Worm (Caenorhabditis elegans) whole organism, midembryonic: ENCODE data around the gene ttr-14.
A peak's percentile ranks its signal among the peaks of the same experiment; 100 is the strongest.

ENCODE experiments used
- T22C8.4 ChIP-seq: fragments of 200-800 bp; sonication (Bioruptor generic); IDR thresholded peaks from 2 replicates; pipeline ENCODE4 v1.3.6; 2022; ENCODE audit warnings: missing genetic modification characterization, missing compliant biosample characterization
- cog-1 ChIP-seq: sonication (generic microtip); optimal IDR thresholded peaks from 2 replicates; lab custom pipeline; 2016; ENCODE audit warnings: missing genetic modification characterization, missing compliant biosample characterization
- flt-1 ChIP-seq: fragments of 200-800 bp; sonication (Bioruptor generic); IDR thresholded peaks from 2 replicates; pipeline ENCODE4 v1.3.6; 2022; ENCODE audit warnings: missing genetic modification characterization, missing compliant biosample characterization
- klf-2 ChIP-seq: fragments of 200-800 bp; sonication (Bioruptor generic); conservative IDR thresholded peaks from 2 replicates; pipeline ENCODE4 v1.3.6; 2022; ENCODE audit warnings: missing genetic modification reagents, missing genetic modification characterization, missing compliant biosample characterization
- med-1 ChIP-seq: sonication (generic microtip); optimal IDR thresholded peaks from 2 replicates; lab custom pipeline; 2017; ENCODE audit warnings: missing genetic modification characterization, mild to moderate bottlenecking, missing compliant biosample characterization, antibody characterized with exemption, missing genetic modification reagents; ENCODE audit not compliant: insufficient read depth
- ref-1 ChIP-seq: fragments of 200-800 bp; sonication (Bioruptor generic); conservative IDR thresholded peaks from 2 replicates; pipeline ENCODE4 v1.3.6; 2022; ENCODE audit warnings: missing genetic modification reagents, missing genetic modification characterization, missing compliant biosample characterization
- tab-1 ChIP-seq: fragments of 200-800 bp; sonication (Bioruptor generic); IDR thresholded peaks from 2 replicates; pipeline ENCODE4 v1.3.6; 2022; ENCODE audit warnings: missing genetic modification characterization, missing compliant biosample characterization
- ztf-23 ChIP-seq: fragments of 200-800 bp; sonication (Bioruptor generic); IDR thresholded peaks from 2 replicates; pipeline ENCODE4 v1.3.6; 2022; ENCODE audit warnings: missing genetic modification reagents, missing genetic modification characterization, missing compliant biosample characterization
- ztf-29 ChIP-seq: fragments of 200-800 bp; sonication (Bioruptor generic); IDR thresholded peaks from 2 replicates; pipeline ENCODE4 v1.3.6; 2022; ENCODE audit warnings: missing genetic modification reagents, missing genetic modification characterization, missing compliant biosample characterization

Gene ttr-14

DNA sequence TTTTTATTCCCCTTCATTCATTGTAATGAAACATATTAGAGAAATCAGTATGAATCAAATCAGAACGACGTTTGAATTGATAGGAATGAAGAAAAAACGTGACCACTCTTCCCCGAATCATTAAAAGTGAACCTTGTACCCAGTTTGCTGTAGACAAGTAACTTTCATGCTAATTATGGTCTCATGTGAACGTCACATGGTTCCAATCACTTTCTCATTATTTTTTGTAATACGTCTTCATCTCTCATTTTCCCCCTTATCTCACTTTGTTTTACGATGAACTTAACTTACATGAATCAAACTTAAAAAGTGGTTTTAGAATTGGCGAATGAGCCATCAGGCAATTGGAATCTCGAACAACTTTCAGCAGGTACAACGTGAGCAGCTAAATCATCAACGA lies 14.5 kb upstream of the ttr-14 start:
- TF ChIP-seq ztf-29 (GFP tag; lab: Robert Waterston, UW) (no peak), klf-2 (GFP tag; lab: Robert Waterston, UW) (no peak), ref-1 (no peak)

DNA sequence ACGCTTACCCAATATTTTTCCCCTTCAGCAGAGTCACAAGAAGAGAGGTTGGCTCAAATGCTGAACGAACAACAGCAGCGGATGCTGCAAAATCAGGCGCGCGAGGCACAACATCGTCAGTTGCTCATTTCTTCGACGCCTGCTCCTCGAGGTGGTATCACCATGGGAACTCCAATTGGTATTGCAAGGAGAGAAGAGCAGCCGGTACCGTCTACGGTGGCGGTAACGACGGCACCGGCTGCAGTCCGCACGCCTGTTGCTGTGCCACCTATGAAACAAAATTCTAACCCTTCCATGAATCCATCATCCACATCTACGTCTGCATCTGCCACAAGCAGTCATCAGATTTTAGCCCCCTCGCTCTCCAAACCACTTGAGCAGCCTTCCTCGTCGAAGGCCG lies 12.4 kb upstream of the ttr-14 start:
- TF ChIP-seq ztf-29 (GFP tag; lab: Robert Waterston, UW) (no peak), flt-1 (GFP tag; lab: Robert Waterston, UW) (0 out of 2 replicates have a peak, but pooled peaks have one; percentile 25)

DNA sequence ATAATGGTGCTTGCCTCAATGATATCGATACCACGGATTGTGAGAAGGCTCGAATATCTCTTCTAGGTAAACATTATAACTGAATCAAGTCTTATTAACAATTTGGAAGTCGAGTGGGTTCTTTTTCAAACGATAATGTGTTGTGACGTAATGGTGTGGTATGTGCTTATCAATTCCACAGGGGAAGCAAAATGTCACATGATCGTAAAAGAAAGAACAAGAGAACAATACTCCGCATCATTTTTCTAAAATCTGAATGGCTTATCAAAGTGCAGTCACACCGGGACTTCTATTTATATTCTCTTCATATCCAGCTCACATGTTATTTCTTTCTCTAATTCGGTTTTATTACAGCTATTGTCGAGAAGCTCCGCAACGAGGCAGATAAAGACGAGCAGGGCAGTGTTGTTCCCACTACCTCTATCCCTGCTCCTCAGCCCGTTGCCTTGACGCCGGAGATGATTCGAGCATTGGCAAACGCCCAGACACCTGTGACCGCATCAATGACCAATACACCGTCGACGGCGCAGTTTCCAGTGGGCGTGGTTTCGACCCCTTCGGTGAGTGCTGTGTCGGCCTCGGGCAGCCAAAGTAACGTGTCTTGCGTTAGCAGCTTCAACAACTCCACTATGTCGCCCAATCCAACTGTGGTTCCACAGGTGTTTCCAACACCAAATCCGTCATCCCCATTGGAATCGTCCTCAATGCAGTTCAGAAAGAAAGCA lies 6.6 kb upstream of the ttr-14 start:
- TF ChIP-seq tab-1 (GFP tag; lab: Robert Waterston, UW): no peak
- no peak for TF ChIP-seq ztf-29 (GFP tag; lab: Robert Waterston, UW)
- no peak for TF ChIP-seq ref-1
- TF ChIP-seq cog-1 (tag; lab: Kevin White, UChicago): no peak
- no peak for TF ChIP-seq med-1
- no peak for TF ChIP-seq flt-1 (GFP tag; lab: Robert Waterston, UW)
- TF ChIP-seq T22C8.4: no peak
- no peak for TF ChIP-seq ztf-23 (GFP tag; lab: Robert Waterston, UW)
- TF ChIP-seq klf-2 (GFP tag; lab: Robert Waterston, UW): no peak

DNA sequence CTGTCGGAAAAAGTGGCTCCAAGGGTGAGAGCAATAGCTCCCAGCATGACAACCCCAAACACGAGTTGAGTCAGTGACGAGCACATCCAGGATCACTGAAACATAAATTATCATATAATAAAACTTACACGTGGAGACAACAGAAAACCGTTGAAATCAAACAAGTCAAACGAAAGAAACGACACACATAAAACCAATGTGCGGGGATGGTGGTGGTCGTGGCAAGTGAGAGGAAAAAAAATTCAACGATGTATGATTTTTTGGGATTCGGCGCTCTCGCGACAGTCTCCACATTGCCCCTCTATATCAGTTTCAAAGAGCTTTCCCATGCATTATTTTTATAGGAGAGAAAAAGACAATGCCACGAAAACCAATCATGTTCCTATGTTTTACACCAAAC lies 3.5 kb upstream of the ttr-14 start, which contains the start of gene clc-4:
Gene clc-4 (minus strand): TSS at position 101 of the 400 bp plus-strand sequence.
- TF ChIP-seq ref-1 (no peak), T22C8.4 (no peak), flt-1 (GFP tag; lab: Robert Waterston, UW) (no peak), med-1 (no peak), klf-2 (GFP tag; lab: Robert Waterston, UW) (no peak)

DNA sequence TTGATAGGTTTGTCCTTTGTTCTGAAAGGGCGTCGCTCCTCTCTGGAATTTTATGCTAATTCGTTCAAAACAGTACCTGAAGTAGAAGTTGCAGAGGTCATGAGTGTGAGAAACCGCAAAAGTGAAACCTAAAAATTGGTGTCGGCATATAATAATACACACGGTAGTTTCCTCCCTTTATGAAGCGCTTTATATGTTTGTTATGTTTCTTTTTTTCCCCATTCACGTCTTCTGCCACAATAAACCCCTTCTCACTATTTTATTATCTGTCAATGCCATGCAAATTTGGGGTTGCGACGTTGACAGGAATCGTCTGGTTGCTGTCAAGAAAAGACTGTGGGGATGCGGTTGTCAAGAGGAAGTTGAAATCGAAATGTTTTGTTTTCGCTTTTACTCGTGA lies 5.1 kb downstream of the ttr-14 start, which contains the start of gene vap-2:
Gene vap-2 (minus strand): TSS at position 101 of the 400 bp plus-strand sequence.
- TF ChIP-seq med-1 (no peak), tab-1 (GFP tag; lab: Robert Waterston, UW) (no peak), flt-1 (GFP tag; lab: Robert Waterston, UW) (no peak), cog-1 (tag; lab: Kevin White, UChicago) (no peak), ref-1 (no peak), T22C8.4 (no peak), ztf-29 (GFP tag; lab: Robert Waterston, UW) (no peak), klf-2 (GFP tag; lab: Robert Waterston, UW) (no peak), ztf-23 (GFP tag; lab: Robert Waterston, UW) (no peak)

DNA sequence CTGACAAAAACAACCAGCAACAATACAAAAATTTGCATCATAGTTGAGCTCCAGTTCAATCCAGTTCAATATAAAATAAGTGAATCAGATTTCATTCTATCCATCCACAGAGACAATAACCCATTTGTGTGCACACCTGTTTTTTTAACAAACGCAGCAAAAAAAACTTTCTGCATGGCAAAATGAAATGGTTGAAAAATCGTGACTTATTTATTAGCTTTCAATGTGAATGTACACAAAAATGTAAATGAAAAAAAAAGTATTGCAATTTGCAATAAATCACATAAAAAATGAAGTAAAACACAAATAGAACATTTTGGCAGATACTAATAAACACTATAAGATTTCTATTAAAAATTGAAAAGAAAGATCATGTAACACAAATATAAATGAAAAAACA lies 7.3 kb downstream of the ttr-14 start, which contains the start of gene T05A10.6:
Gene T05A10.6 (minus strand): TSS at position 101 of the 400 bp plus-strand sequence.
- TF ChIP-seq ztf-29 (GFP tag; lab: Robert Waterston, UW) (no peak), cog-1 (tag; lab: Kevin White, UChicago) (no peak), klf-2 (GFP tag; lab: Robert Waterston, UW) (no peak), T22C8.4 (no peak), med-1 (no peak), ref-1 (no peak), ztf-23 (GFP tag; lab: Robert Waterston, UW) (no peak), flt-1 (GFP tag; lab: Robert Waterston, UW) (no peak), tab-1 (GFP tag; lab: Robert Waterston, UW) (no peak)

DNA sequence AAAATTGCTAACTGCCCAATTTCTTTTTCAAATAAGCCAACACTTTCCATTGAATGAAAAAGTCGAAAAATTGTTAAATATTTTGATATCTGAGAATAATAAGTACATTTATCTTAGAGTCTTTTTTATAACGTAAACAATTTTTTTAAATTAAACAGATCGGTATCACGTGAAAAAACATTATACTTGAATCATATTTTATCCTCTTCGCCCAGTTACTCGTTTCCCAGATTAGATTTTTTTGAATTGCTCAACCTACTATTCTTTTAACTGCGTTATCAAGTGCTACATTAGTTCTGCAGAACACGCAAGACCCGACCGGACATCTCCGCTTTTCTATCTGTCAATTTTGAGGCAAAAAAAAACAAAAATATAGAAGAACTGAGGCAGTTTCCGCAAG lies 17.1 kb downstream of the ttr-14 start, which contains the start of gene F31B12.4:
Gene F31B12.4 (plus strand): TSS at position 301 of the 400 bp plus-strand sequence.
- TF ChIP-seq ztf-29 (GFP tag; lab: Robert Waterston, UW) (no peak), tab-1 (GFP tag; lab: Robert Waterston, UW) (no peak), flt-1 (GFP tag; lab: Robert Waterston, UW) (no peak), ztf-23 (GFP tag; lab: Robert Waterston, UW) (no peak), med-1 (no peak), ref-1 (no peak), T22C8.4 (no peak), klf-2 (GFP tag; lab: Robert Waterston, UW) (no peak), cog-1 (tag; lab: Kevin White, UChicago) (no peak)

DNA sequence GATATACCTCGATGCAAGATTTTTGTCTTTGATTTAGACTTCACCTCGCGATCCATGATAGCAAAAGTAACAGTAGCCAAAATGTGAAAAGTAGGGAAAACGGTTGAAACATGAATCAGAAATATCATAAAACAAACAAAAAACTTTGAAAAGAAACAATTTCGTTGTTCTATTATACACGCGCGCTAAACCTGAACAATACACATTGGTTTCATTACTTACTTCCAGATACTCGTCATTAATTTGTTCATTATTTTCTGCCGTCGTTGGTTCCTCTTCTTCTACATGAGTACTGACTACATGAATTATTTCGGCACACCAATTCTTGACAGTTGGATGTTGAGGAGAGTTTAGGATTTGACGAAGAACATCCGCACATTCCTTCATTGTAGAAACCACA lies 33.2 kb downstream of the ttr-14 start, which contains the start of gene F31B12.3:
Gene F31B12.3 (minus strand): TSS at position 101 of the 400 bp plus-strand sequence.
- TF ChIP-seq T22C8.4: no peak
- no peak for TF ChIP-seq med-1
- TF ChIP-seq cog-1 (tag; lab: Kevin White, UChicago): no peak
- no peak for TF ChIP-seq ztf-29 (GFP tag; lab: Robert Waterston, UW)
- no peak for TF ChIP-seq ztf-23 (GFP tag; lab: Robert Waterston, UW)
- TF ChIP-seq flt-1 (GFP tag; lab: Robert Waterston, UW): no peak
- TF ChIP-seq klf-2 (GFP tag; lab: Robert Waterston, UW): no peak
- no peak for TF ChIP-seq tab-1 (GFP tag; lab: Robert Waterston, UW)

DNA sequence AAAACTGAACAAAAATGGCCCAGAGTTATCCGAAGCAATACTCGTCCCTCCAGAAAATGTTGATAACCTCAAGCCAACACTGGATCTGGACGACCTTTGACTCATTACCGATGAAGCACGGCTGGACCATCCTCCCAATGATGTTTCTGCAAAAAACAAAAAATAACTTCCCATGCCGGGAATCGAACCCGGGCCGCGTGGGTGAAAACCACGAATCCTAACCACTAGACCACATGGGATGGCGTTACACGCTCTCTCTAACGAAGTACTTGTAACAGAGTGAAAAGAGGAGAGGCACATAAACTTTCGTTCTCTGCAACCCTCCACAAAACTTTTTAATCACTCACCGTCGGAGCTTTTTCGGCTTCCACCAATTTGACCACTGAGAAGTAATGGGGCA lies 33.9 kb downstream of the ttr-14 start:
- peak; percentile 85 for TF ChIP-seq flt-1 (GFP tag; lab: Robert Waterston, UW)
- no peak; the same call in 1 of the 2 replicates for TF ChIP-seq tab-1 (GFP tag; lab: Robert Waterston, UW)
- peak; percentile 86 for TF ChIP-seq ztf-23 (GFP tag; lab: Robert Waterston, UW)
- peak; percentile 69 for TF ChIP-seq ref-1
- TF ChIP-seq ztf-29 (GFP tag; lab: Robert Waterston, UW): peak; percentile 70
- peak; percentile 58; the same call in 1 of the 2 replicates for TF ChIP-seq klf-2 (GFP tag; lab: Robert Waterston, UW)
- TF ChIP-seq cog-1 (tag; lab: Kevin White, UChicago): peak; percentile 11
- TF ChIP-seq T22C8.4: peak; percentile 72; the same call in 1 of the 2 replicates
- TF ChIP-seq med-1: peak; percentile 12

DNA sequence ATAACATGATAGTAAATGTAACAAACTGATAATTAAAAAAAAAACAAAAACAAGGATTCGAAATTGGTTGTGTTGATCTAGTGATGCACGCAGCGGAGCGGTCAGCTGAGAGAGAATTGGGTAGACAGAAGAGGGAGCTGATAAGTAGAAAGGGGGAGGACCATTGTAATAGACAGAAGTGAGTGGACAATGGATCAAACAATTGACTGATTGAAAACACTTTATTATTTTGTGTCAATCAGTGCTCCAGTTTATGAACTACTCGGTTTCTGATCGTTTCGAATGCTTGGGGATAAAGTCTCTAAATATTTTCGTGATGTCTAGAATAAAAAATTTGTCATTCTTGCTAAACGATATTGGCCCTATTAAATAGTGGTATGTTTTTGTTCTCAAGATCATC lies 47.3 kb downstream of the ttr-14 start:
- TF ChIP-seq tab-1 (GFP tag; lab: Robert Waterston, UW) (no peak), klf-2 (GFP tag; lab: Robert Waterston, UW) (no peak), med-1 (no peak), flt-1 (GFP tag; lab: Robert Waterston, UW) (no peak), T22C8.4 (no peak), ztf-29 (GFP tag; lab: Robert Waterston, UW) (no peak), ztf-23 (GFP tag; lab: Robert Waterston, UW) (no peak), ref-1 (no peak), cog-1 (tag; lab: Kevin White, UChicago) (no peak)
